Fruit fly (Drosophila melanogaster) whole organism, prepupa: ENCODE measurements around the gene CG11000.
A peak's percentile ranks its signal among the peaks of the same experiment; 100 is the strongest.

ENCODE experiments used
- CG10631 ChIP-seq: fragments of 200-800 bp; sonication (Bioruptor generic); optimal IDR thresholded peaks from 2 replicates; lab custom pipeline; 2016; ENCODE audit warnings: missing biosample characterization, missing genetic modification characterization
- CG11762 ChIP-seq: fragments of 200-800 bp; sonication (Bioruptor generic); optimal IDR thresholded peaks from 3 replicates; lab custom pipeline; 2016; ENCODE audit warnings: missing biosample characterization, missing genetic modification characterization; ENCODE audit not compliant: insufficient read depth
- CG11902 ChIP-seq: fragments of 200-800 bp; sonication (Bioruptor generic); optimal IDR thresholded peaks from 3 replicates; lab custom pipeline; 2016; ENCODE audit warnings: missing biosample characterization, missing genetic modification characterization
- CG15336 ChIP-seq: fragments of 200-800 bp; sonication (Bioruptor generic); IDR thresholded peaks from 2 replicates; pipeline ENCODE4 v1.3.6; 2022; ENCODE audit warnings: missing biosample characterization, missing genetic modification characterization
- CG1621 ChIP-seq: fragments of 200-800 bp; sonication (Bioruptor generic); optimal IDR thresholded peaks from 3 replicates; lab custom pipeline; 2018; ENCODE audit warnings: missing biosample characterization, mild to moderate bottlenecking, missing genetic modification characterization
- CG16779 ChIP-seq: fragments of 200-800 bp; sonication (Bioruptor generic); optimal IDR thresholded peaks from 3 replicates; lab custom pipeline; 2017; ENCODE audit warnings: missing biosample characterization, mild to moderate bottlenecking, missing genetic modification characterization
- CG3032 ChIP-seq: fragments of 200-800 bp; optimal IDR thresholded peaks from 2 replicates; lab custom pipeline; 2019; ENCODE audit warnings: missing biosample characterization, mild to moderate bottlenecking, missing genetic modification characterization, moderate library complexity
- CG34406 ChIP-seq: fragments of 200-800 bp; sonication (Bioruptor generic); optimal IDR thresholded peaks from 3 replicates; lab custom pipeline; 2016; ENCODE audit warnings: missing biosample characterization, missing genetic modification characterization
- CG3919 ChIP-seq: fragments of 200-800 bp; sonication (Bioruptor generic); optimal IDR thresholded peaks from 3 replicates; lab custom pipeline; 2016; ENCODE audit warnings: missing biosample characterization, missing genetic modification characterization
- CG6163 ChIP-seq: fragments of 200-800 bp; sonication (Bioruptor generic); IDR thresholded peaks from 3 replicates; pipeline ENCODE4 v1.3.6; 2022; ENCODE audit warnings: missing biosample characterization, missing genetic modification characterization
- CG6792 ChIP-seq: fragments of 200-800 bp; sonication (Bioruptor generic); optimal IDR thresholded peaks from 3 replicates; lab custom pipeline; 2016; ENCODE audit warnings: missing biosample characterization, missing genetic modification characterization
- CG8319 ChIP-seq: fragments of 200-800 bp; sonication (Bioruptor generic); optimal IDR thresholded peaks from 3 replicates; lab custom pipeline; 2016; ENCODE audit warnings: missing biosample characterization, missing genetic modification characterization
- CG8632 ChIP-seq: fragments of 200-800 bp; sonication (Bioruptor generic); optimal IDR thresholded peaks from 3 replicates; lab custom pipeline; 2016; ENCODE audit warnings: missing biosample characterization, missing genetic modification characterization
- Eip75B ChIP-seq: fragments of 200-800 bp; sonication (Bioruptor generic); optimal IDR thresholded peaks from 3 replicates; lab custom pipeline; 2016; ENCODE audit warnings: missing biosample characterization, missing genetic modification characterization
- Eip78C ChIP-seq: fragments of 200-800 bp; sonication (Bioruptor generic); peaks from one replicate; lab custom pipeline; 2016; ENCODE audit warnings: missing biosample characterization, missing genetic modification characterization
- Eip93F ChIP-seq: fragments of 200-800 bp; sonication (Bioruptor generic); optimal IDR thresholded peaks from 2 replicates; lab custom pipeline; 2016; ENCODE audit warnings: missing biosample characterization, mild to moderate bottlenecking, missing genetic modification characterization
- Ets21C ChIP-seq: fragments of 200-800 bp; sonication (Bioruptor generic); optimal IDR thresholded peaks from 3 replicates; lab custom pipeline; 2016; ENCODE audit warnings: missing biosample characterization, missing genetic modification characterization
- Ets96B ChIP-seq: fragments of 200-800 bp; optimal IDR thresholded peaks from 2 replicates; lab custom pipeline; 2019; ENCODE audit warnings: missing biosample characterization, mild to moderate bottlenecking, missing genetic modification characterization, moderate library complexity
- Gug ChIP-seq: fragments of 200-800 bp; sonication (Bioruptor generic); IDR thresholded peaks from 2 replicates; pipeline ENCODE4 v1.3.6; 2022; ENCODE audit warnings: missing biosample characterization, missing genetic modification characterization
- Hr38 ChIP-seq: sonication (Bioruptor generic); optimal IDR thresholded peaks from 2 replicates; lab custom pipeline; 2016; ENCODE audit warnings: missing biosample characterization, missing genetic modification characterization
- Hr39 ChIP-seq: fragments of 200-800 bp; sonication (Bioruptor generic); optimal IDR thresholded peaks from 2 replicates; lab custom pipeline; 2016; ENCODE audit warnings: missing biosample characterization, missing genetic modification characterization
- Lpt ChIP-seq: fragments of 200-800 bp; sonication (Bioruptor generic); optimal IDR thresholded peaks from 3 replicates; lab custom pipeline; 2016; ENCODE audit warnings: missing biosample characterization, missing genetic modification characterization
- Met ChIP-seq: fragments of 200-800 bp; sonication (Bioruptor generic); optimal IDR thresholded peaks from 3 replicates; lab custom pipeline; 2016; ENCODE audit warnings: missing biosample characterization, missing genetic modification characterization
- OdsH ChIP-seq: fragments of 200-800 bp; sonication (Bioruptor generic); optimal IDR thresholded peaks from 3 replicates; lab custom pipeline; 2016; ENCODE audit warnings: missing biosample characterization, missing genetic modification characterization
- Smox ChIP-seq: fragments of 200-800 bp; sonication (Bioruptor generic); optimal IDR thresholded peaks from 3 replicates; lab custom pipeline; 2016; ENCODE audit warnings: missing biosample characterization, missing genetic modification characterization
- Sox14 ChIP-seq: fragments of 200-800 bp; sonication (Bioruptor generic); optimal IDR thresholded peaks from 3 replicates; lab custom pipeline; 2016; ENCODE audit warnings: missing biosample characterization, missing genetic modification characterization
- Sox15 ChIP-seq: fragments of 200-800 bp; sonication (Bioruptor generic); optimal IDR thresholded peaks from 3 replicates; lab custom pipeline; 2016; ENCODE audit warnings: missing biosample characterization, missing genetic modification characterization
- achi ChIP-seq: fragments of 200-800 bp; sonication (Bioruptor generic); optimal IDR thresholded peaks from 3 replicates; lab custom pipeline; 2016; ENCODE audit warnings: missing biosample characterization, missing genetic modification characterization
- acj6 ChIP-seq: fragments of 200-800 bp; sonication (Bioruptor generic); optimal IDR thresholded peaks from 3 replicates; lab custom pipeline; 2016; ENCODE audit warnings: missing biosample characterization, missing genetic modification characterization
- cyc ChIP-seq: fragments of 200-800 bp; sonication (Bioruptor generic); optimal IDR thresholded peaks from 3 replicates; lab custom pipeline; 2016; ENCODE audit warnings: missing biosample characterization, missing genetic modification characterization
- dac ChIP-seq: fragments of 200-800 bp; sonication (Bioruptor generic); optimal IDR thresholded peaks from 2 replicates; lab custom pipeline; 2017; ENCODE audit warnings: missing biosample characterization, mild to moderate bottlenecking, missing genetic modification characterization
- dsx ChIP-seq: fragments of 200-800 bp; optimal IDR thresholded peaks from 3 replicates; lab custom pipeline; 2019; ENCODE audit warnings: missing biosample characterization, mild to moderate bottlenecking, missing genetic modification characterization, moderate library complexity; ENCODE audit not compliant: poor library complexity, severe bottlenecking
- esn ChIP-seq: fragments of 200-800 bp; sonication (Bioruptor generic); optimal IDR thresholded peaks from 2 replicates; lab custom pipeline; 2016; ENCODE audit warnings: missing biosample characterization, mild to moderate bottlenecking, missing genetic modification characterization, moderate library complexity
- fd59A ChIP-seq: fragments of 200-800 bp; sonication (Bioruptor generic); optimal IDR thresholded peaks from 2 replicates; lab custom pipeline; 2017; ENCODE audit warnings: missing biosample characterization, mild to moderate bottlenecking, missing genetic modification characterization, missing genetic modification reagents
- lz ChIP-seq: fragments of 200-800 bp; sonication (Bioruptor generic); optimal IDR thresholded peaks from 3 replicates; lab custom pipeline; 2016; ENCODE audit warnings: missing biosample characterization, missing genetic modification characterization
- net ChIP-seq: fragments of 200-800 bp; sonication (Bioruptor generic); optimal IDR thresholded peaks from 3 replicates; lab custom pipeline; 2016; ENCODE audit warnings: missing biosample characterization, missing genetic modification characterization
- pdm3 ChIP-seq: fragments of 200-800 bp; sonication (Bioruptor generic); optimal IDR thresholded peaks from 3 replicates; lab custom pipeline; 2016; ENCODE audit warnings: missing biosample characterization, missing genetic modification characterization
- ss ChIP-seq, 2 experiments: fragments of 200-800 bp; sonication (Bioruptor generic); optimal IDR thresholded peaks; 2 replicates in 1 of 2; 3 replicates in 1 of 2; lab custom pipeline; 2017 to 2018; ENCODE audit warnings: mild to moderate bottlenecking in 2 of 2, missing biosample characterization in 2 of 2, missing genetic modification characterization in 2 of 2, moderate library complexity in 1 of 2
- svp ChIP-seq: fragments of 200-800 bp; sonication (Bioruptor generic); peaks from one replicate; lab custom pipeline; 2016; ENCODE audit warnings: missing biosample characterization, missing genetic modification characterization

The CG11000 gene

DNA sequence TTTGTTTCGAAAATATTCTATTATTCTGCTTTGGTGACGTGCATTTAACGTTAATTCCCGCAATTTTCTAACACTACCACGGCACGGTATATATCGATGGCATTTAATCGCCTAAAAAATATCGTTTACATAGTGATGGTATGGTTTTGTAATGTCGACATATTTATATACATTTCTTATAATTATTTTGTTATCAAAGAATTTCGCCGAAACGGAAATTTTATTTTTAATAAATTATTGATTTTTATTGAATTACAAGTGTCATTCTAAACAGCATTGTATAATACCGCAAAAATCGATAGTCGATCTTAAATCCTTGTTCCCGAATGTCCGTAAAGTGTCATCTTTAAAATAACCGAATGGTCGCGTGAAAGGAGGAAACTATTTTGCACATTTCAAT, 22.3 kb downstream of the CG11000 start, which contains the start of the genes Sec20 and dgrn (continued):
- TF ChIP-seq Eip93F (peak; percentile 52), CG6163 (no peak), CG11762 (peak; percentile 19), Gug (GFP tag; lab: Robert Waterston, UW) (0 out of 2 replicates have a peak, but pooled peaks have one; percentile 32), achi (GFP tag; lab: Kevin White, UChicago) (peak; percentile 70), fd59A (GFP tag; lab: Kevin White, UChicago) (no peak), pdm3 (GFP tag; lab: Kevin White, UChicago) (no peak)

DNA sequence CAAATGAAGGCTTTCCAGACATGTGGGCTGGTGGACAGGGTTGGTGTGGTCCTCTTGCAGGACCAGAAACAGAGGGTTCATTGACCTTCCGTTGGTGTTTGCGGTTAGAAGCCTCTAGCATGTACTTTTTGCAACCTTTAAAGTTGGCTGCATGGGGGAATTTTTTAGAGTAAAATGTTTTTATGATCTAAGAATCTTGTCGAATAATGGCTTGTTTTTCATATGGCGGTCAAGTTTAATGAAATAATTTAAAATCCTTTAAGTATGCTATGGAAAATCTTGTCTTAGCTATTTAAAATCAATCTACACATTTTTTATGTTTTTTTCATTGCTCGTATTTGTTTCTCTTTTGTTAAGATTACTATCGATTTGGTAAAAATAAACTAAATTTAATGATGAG, 27.6 kb downstream of the CG11000 start, which contains the start of gene glob3:
Gene glob3, plus strand, starts transcription at position 301 of the 400 bp plus-strand sequence.
- TF ChIP-seq esn (GFP tag; lab: Kevin White, UChicago) (no peak), CG10631 (GFP tag; lab: Kevin White, UChicago) (no peak), CG6163 (no peak), Eip78C (GFP tag; lab: Kevin White, UChicago) (no peak), Smox (GFP tag; lab: Kevin White, UChicago) (no peak), CG8632 (no peak), Hr39 (GFP tag; lab: Kevin White, UChicago) (no peak), Sox15 (no peak), Hr38 (GFP tag; lab: Kevin White, UChicago) (no peak)

DNA sequence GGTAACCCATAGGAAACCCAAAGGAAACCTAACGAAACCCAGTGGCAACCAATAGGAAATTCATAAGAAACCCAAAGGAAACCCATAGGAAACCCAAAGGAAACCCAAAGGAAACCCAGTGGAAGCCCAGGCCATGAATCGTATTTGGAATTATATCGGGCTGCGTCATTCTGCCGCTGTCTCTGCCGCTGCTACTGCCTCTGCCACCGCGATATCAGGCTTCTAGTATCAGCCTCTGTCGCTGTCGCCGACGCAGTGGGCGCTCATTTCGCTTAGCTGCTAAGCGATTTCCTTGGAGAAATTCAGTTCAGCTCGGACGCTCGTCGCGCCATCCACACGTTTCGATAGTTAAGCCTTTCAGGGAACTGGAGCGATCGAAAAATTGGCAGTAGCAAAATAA, 29.2 kb downstream of the CG11000 start, which contains the start of gene CG1208:
Gene CG1208, plus strand, starts transcription at position 301 of the 400 bp plus-strand sequence.
- TF ChIP-seq cyc (no peak), lz (GFP tag; lab: Kevin White, UChicago) (no peak), net (GFP tag; lab: Kevin White, UChicago) (no peak), pdm3 (GFP tag; lab: Kevin White, UChicago) (no peak), Hr39 (GFP tag; lab: Kevin White, UChicago) (no peak), fd59A (GFP tag; lab: Kevin White, UChicago) (no peak), svp (GFP tag; lab: Kevin White, UChicago) (no peak), Met (no peak), esn (GFP tag; lab: Kevin White, UChicago) (no peak), Eip78C (GFP tag; lab: Kevin White, UChicago) (no peak), CG6792 (GFP tag; lab: Kevin White, UChicago) (no peak), CG34406 (GFP tag; lab: Kevin White, UChicago) (no peak), dac (GFP tag; lab: Kevin White, UChicago) (no peak), Sox14 (GFP tag; lab: Kevin White, UChicago) (no peak), Sox15 (no peak), CG6163 (no peak), achi (GFP tag; lab: Kevin White, UChicago) (no peak)
- TF ChIP-seq, all 60 proteins: peak for 0

DNA sequence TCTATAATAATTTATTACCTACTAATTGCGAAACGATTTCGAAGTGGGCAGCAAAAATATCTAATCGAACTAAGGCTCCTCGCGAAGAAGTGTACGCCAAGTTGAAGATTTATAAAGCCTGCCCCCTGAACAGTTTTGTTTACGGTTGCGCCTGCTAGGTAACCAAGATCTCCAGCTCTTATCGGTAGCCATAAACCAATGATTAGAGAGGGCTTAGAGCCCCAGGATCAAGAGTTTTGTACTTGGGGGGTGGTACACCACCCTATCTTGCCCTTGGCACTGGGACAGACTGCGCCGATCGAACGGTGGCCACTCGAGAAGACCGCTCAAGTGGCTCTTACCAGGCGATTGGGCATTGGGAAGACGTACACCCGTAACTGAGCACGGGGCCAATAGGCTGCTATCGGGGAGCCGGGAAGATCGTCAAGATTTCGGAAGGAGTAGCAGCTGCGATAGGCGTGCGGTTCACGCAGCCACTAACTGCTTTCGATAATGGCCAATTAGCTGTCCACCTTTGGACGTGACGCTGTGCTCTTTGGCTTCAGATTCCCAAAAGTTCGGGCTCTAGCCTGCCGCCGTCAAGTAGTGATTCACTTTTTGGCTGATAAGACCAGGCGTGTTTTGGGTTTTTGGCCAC, 30.3 kb downstream of the CG11000 start:
- TF ChIP-seq svp (GFP tag; lab: Kevin White, UChicago) (peak; percentile 17), Eip78C (GFP tag; lab: Kevin White, UChicago) (no peak)
- TF ChIP-seq, all 60 proteins: peak for 1

DNA sequence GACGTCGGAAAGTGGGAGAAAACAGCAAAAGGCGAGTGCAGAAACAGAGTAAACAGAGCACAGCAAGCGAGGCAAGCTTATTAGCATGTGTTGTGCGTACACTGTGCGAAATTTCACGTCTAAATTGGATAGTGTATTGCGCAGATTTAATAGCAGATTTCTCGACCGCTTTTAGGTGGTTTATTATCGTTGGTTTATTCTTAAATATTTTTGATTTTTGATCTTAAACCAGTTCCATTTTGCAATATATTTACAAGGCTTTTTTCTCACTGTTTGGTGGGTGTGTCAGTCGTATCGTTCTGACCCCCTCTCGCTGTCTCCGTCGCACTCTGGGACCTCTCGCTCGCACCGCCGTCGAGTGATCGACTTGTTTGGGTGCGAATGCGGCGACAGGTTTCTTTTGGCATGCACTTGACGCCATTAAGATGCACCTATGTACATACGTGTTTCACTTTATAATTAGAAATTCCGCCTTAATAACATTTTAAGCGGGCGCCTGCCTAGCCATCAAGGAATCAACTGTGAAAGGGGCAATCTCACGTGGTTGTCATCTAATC, 31.9 kb downstream of the CG11000 start:
- peak; percentile 92 for TF ChIP-seq Met
- TF ChIP-seq pdm3 (GFP tag; lab: Kevin White, UChicago) = peak; percentile 92
- TF ChIP-seq CG3919 (GFP tag; lab: Kevin White, UChicago) = peak; percentile 94
- peak; percentile 60 to 78 for TF ChIP-seq ss (GFP tag; optimal IDR thresholded peaks at IDR 0.05; lab: Kevin White, UChicago)
- TF ChIP-seq svp (GFP tag; lab: Kevin White, UChicago) = peak; percentile 97
- peak; percentile 84 for TF ChIP-seq fd59A (GFP tag; lab: Kevin White, UChicago)
- TF ChIP-seq Smox (GFP tag; lab: Kevin White, UChicago) = peak; percentile 91
- peak; percentile 83 for TF ChIP-seq Ets96B (tag; lab: Kevin White, UChicago)
- TF ChIP-seq CG11902 (GFP tag; lab: Kevin White, UChicago) = peak; percentile 91
- TF ChIP-seq Hr38 (GFP tag; lab: Kevin White, UChicago) = peak; percentile 45
- peak; percentile 91 for TF ChIP-seq net (GFP tag; lab: Kevin White, UChicago)
- TF ChIP-seq Ets21C (GFP tag; lab: Kevin White, UChicago) = peak; percentile 92
- TF ChIP-seq dsx (GFP tag; lab: Kevin White, UChicago) = peak; percentile 67
- TF ChIP-seq Eip93F = peak; percentile 34
- TF ChIP-seq CG3032 (tag; lab: Kevin White, UChicago) = peak; percentile 74
- TF ChIP-seq CG15336 (GFP tag; lab: Robert Waterston, UW) = peak; percentile 96
- TF ChIP-seq CG1621 (tag; lab: Kevin White, UChicago) = peak; percentile 81
- TF ChIP-seq CG10631 (GFP tag; lab: Kevin White, UChicago) = peak; percentile 92
- peak; percentile 97 for TF ChIP-seq cyc
- TF ChIP-seq Hr39 (GFP tag; lab: Kevin White, UChicago) = peak; percentile 97
- peak; percentile 93 for TF ChIP-seq esn (GFP tag; lab: Kevin White, UChicago)
- peak; percentile 87 for TF ChIP-seq CG8632
- peak; percentile 92 for TF ChIP-seq Eip75B
- TF ChIP-seq Lpt (GFP tag; lab: Kevin White, UChicago) = peak; percentile 91
- TF ChIP-seq acj6 (GFP tag; lab: Kevin White, UChicago) = peak; percentile 93
- TF ChIP-seq OdsH = peak; percentile 95
- TF ChIP-seq CG8319 (GFP tag; lab: Kevin White, UChicago) = peak; percentile 90
- peak; percentile 78 for TF ChIP-seq CG16779
